Worm (Caenorhabditis elegans) whole organism, young adult: ENCODE measurements around the gene nlp-51.

ENCODE experiments used
- B0261.1 ChIP-seq: sonication (generic microtip); optimal IDR thresholded peaks from 2 replicates; lab custom pipeline; 2016; ENCODE audit warnings: mild to moderate bottlenecking, missing genetic modification characterization, moderate library complexity, missing compliant biosample characterization
- C06A6.2 ChIP-seq: fragments of 200-800 bp; sonication (Bioruptor generic); conservative IDR thresholded peaks from 2 replicates; pipeline ENCODE4 v1.3.6; 2022; ENCODE audit warnings: missing genetic modification characterization, missing compliant biosample characterization
- C17E4.6 ChIP-seq: fragments of 200-800 bp; sonication (Bioruptor generic); IDR thresholded peaks from 2 replicates; pipeline ENCODE4 v1.3.6; 2022; ENCODE audit warnings: missing genetic modification reagents, missing genetic modification characterization, missing compliant biosample characterization
- F10E7.11 ChIP-seq: sonication (generic microtip); optimal IDR thresholded peaks from 2 replicates; lab custom pipeline; 2017; ENCODE audit warnings: mild to moderate bottlenecking, missing genetic modification characterization, moderate library complexity, missing compliant biosample characterization
- F23B12.7 ChIP-seq: sonication (generic microtip); optimal IDR thresholded peaks from 2 replicates; lab custom pipeline; 2017; ENCODE audit warnings: missing genetic modification characterization, mild to moderate bottlenecking, missing compliant biosample characterization, antibody characterized with exemption, moderate library complexity; ENCODE audit not compliant: insufficient read depth
- F33H1.4 ChIP-seq: fragments of 200-800 bp; sonication (Bioruptor generic); IDR thresholded peaks from 2 replicates; pipeline ENCODE4 v1.3.6; 2022; ENCODE audit warnings: missing genetic modification reagents, missing genetic modification characterization, missing compliant biosample characterization
- K11D2.4 ChIP-seq: fragments of 200-800 bp; sonication (Bioruptor generic); IDR thresholded peaks from 2 replicates; pipeline ENCODE4 v1.3.6; 2022; ENCODE audit warnings: missing genetic modification reagents, missing genetic modification characterization, missing compliant biosample characterization
- T07F8.4 ChIP-seq: sonication (generic microtip); optimal IDR thresholded peaks from 2 replicates; lab custom pipeline; 2016; ENCODE audit warnings: mild to moderate bottlenecking, missing genetic modification characterization, moderate library complexity, missing compliant biosample characterization
- T26A5.8 ChIP-seq: sonication (generic microtip); optimal IDR thresholded peaks from 2 replicates; lab custom pipeline; 2016; ENCODE audit warnings: missing genetic modification characterization, missing compliant biosample characterization
- Y53G8AR.9 ChIP-seq: fragments of 200-800 bp; sonication (Bioruptor generic); conservative IDR thresholded peaks from 2 replicates; pipeline ENCODE4 v1.3.6; 2022; ENCODE audit warnings: missing genetic modification reagents, missing genetic modification characterization, missing compliant biosample characterization
- Y56A3A.18 ChIP-seq: fragments of 200-800 bp; sonication (Bioruptor generic); IDR thresholded peaks from 2 replicates; pipeline ENCODE4 v1.3.6; 2022; ENCODE audit warnings: missing genetic modification reagents, missing genetic modification characterization, missing compliant biosample characterization
- ZK185.1 ChIP-seq: sonication (generic microtip); optimal IDR thresholded peaks from 2 replicates; lab custom pipeline; 2016; ENCODE audit warnings: mild to moderate bottlenecking, missing genetic modification characterization, missing compliant biosample characterization; ENCODE audit not compliant: poor library complexity, severe bottlenecking
- atf-7 ChIP-seq: sonication (generic microtip); optimal IDR thresholded peaks from 2 replicates; lab custom pipeline; 2017; ENCODE audit warnings: mild to moderate bottlenecking, missing genetic modification characterization, missing compliant biosample characterization
- attf-3 ChIP-seq: fragments of 200-800 bp; sonication (Bioruptor generic); conservative IDR thresholded peaks from 2 replicates; pipeline ENCODE4 v1.3.6; 2022; ENCODE audit warnings: missing genetic modification reagents, missing genetic modification characterization, missing compliant biosample characterization
- ceh-27 ChIP-seq: fragments of 200-800 bp; sonication (Bioruptor generic); optimal IDR thresholded peaks from 2 replicates; lab custom pipeline; 2018; ENCODE audit warnings: mild to moderate bottlenecking, missing genetic modification characterization, moderate library complexity, missing compliant biosample characterization
- die-1 ChIP-seq: sonication (generic microtip); optimal IDR thresholded peaks from 2 replicates; lab custom pipeline; 2016; ENCODE audit warnings: missing genotype, mild to moderate bottlenecking, missing genetic modification characterization, missing compliant biosample characterization
- efl-1 ChIP-seq: fragments of 150-350 bp; optimal IDR thresholded peaks from 2 replicates; lab custom pipeline; 2014; ENCODE audit warnings: missing biosample characterization, missing genetic modification reagents, missing genetic modification characterization
- fkh-3 ChIP-seq: sonication (generic microtip); optimal IDR thresholded peaks from 2 replicates; lab custom pipeline; 2016; ENCODE audit warnings: mild to moderate bottlenecking, missing genetic modification characterization, missing compliant biosample characterization
- gei-17 ChIP-seq: fragments of 200-800 bp; sonication (Bioruptor generic); optimal IDR thresholded peaks from 2 replicates; lab custom pipeline; 2018; ENCODE audit warnings: mild to moderate bottlenecking, missing genetic modification characterization, missing compliant biosample characterization
- hlh-12 ChIP-seq: sonication (generic microtip); optimal IDR thresholded peaks from 2 replicates; lab custom pipeline; 2016; ENCODE audit warnings: missing genetic modification characterization, missing compliant biosample characterization
- hlh-26 ChIP-seq: fragments of 200-800 bp; sonication (Bioruptor generic); conservative IDR thresholded peaks from 2 replicates; pipeline ENCODE4 v1.3.6; 2022; ENCODE audit warnings: missing genetic modification reagents, missing genetic modification characterization, missing compliant biosample characterization
- hrde-1 ChIP-seq: sonication (generic microtip); optimal IDR thresholded peaks from 2 replicates; lab custom pipeline; 2016; ENCODE audit warnings: missing genetic modification characterization, mild to moderate bottlenecking, missing compliant biosample characterization, moderate library complexity, missing genotype, missing genetic modification reagents, borderline replicate concordance
- let-607 ChIP-seq, 2 experiments: fragments of 200-800 bp in 1 of 2; sonication (Bioruptor generic) in 1 of 2; sonication (generic microtip) in 1 of 2; optimal IDR thresholded peaks; 2 replicates each; lab custom pipeline; 2016 to 2018; ENCODE audit warnings: mild to moderate bottlenecking in 2 of 2, missing compliant biosample characterization in 2 of 2, missing genetic modification characterization in 2 of 2, moderate library complexity in 2 of 2, missing genotype in 1 of 2
- lin-35 ChIP-seq, 3 experiments: fragments of 150-350 bp in 2 of 3; sonication (generic microtip) in 1 of 3; optimal IDR thresholded peaks; 2 replicates each; lab custom pipeline; 2014 to 2018; ENCODE audit warnings: missing biosample characterization in 3 of 3, missing genetic modification characterization in 3 of 3, missing genetic modification reagents in 3 of 3
- lin-40 ChIP-seq: sonication (generic microtip); optimal IDR thresholded peaks from 2 replicates; lab custom pipeline; 2016; ENCODE audit warnings: missing genetic modification characterization, mild to moderate bottlenecking, missing compliant biosample characterization, missing genotype, missing genetic modification reagents
- lin-54 ChIP-seq: fragments of 200-800 bp; sonication (Bioruptor generic); optimal IDR thresholded peaks from 2 replicates; lab custom pipeline; 2018; ENCODE audit warnings: mild to moderate bottlenecking, missing genetic modification characterization, missing compliant biosample characterization
- lir-1 ChIP-seq: fragments of 200-800 bp; sonication (Bioruptor generic); conservative IDR thresholded peaks from 2 replicates; pipeline ENCODE4 v1.3.6; 2022; ENCODE audit warnings: missing genetic modification reagents, missing genetic modification characterization, missing compliant biosample characterization
- lsl-1 ChIP-seq: fragments of 200-800 bp; sonication (Bioruptor generic); optimal IDR thresholded peaks from 2 replicates; lab custom pipeline; 2018; ENCODE audit warnings: mild to moderate bottlenecking, missing genetic modification characterization, moderate library complexity, missing compliant biosample characterization
- mcd-1 ChIP-seq: fragments of 200-800 bp; sonication (Bioruptor generic); IDR thresholded peaks from 2 replicates; pipeline ENCODE4 v1.3.6; 2022; ENCODE audit warnings: missing genetic modification reagents, missing genetic modification characterization, missing compliant biosample characterization
- nfyb-1 ChIP-seq: fragments of 200-800 bp; sonication (Bioruptor generic); IDR thresholded peaks from 2 replicates; pipeline ENCODE4 v1.3.6; 2022; ENCODE audit warnings: missing genetic modification reagents, missing genetic modification characterization, missing compliant biosample characterization
- nhr-120 ChIP-seq: fragments of 200-800 bp; sonication (Bioruptor generic); IDR thresholded peaks from 2 replicates; pipeline ENCODE4 v1.3.6; 2022; ENCODE audit warnings: missing genetic modification characterization, missing compliant biosample characterization
- nhr-27 ChIP-seq: fragments of 200-800 bp; sonication (Bioruptor generic); optimal IDR thresholded peaks from 2 replicates; lab custom pipeline; 2018; ENCODE audit warnings: mild to moderate bottlenecking, missing genetic modification characterization, moderate library complexity, missing compliant biosample characterization
- nhr-80 ChIP-seq: sonication (generic microtip); optimal IDR thresholded peaks from 2 replicates; lab custom pipeline; 2016; ENCODE audit warnings: missing genetic modification characterization, missing compliant biosample characterization
- rcor-1 ChIP-seq: fragments of 200-800 bp; sonication (Bioruptor generic); IDR thresholded peaks from 2 replicates; pipeline ENCODE4 v1.3.6; 2022; ENCODE audit warnings: missing genetic modification reagents, missing genetic modification characterization, missing compliant biosample characterization
- rec-8 ChIP-seq, 2 experiments: sonication (generic microtip); optimal IDR thresholded peaks; 2 replicates each; lab custom pipeline; 2016; ENCODE audit warnings: mild to moderate bottlenecking in 2 of 2, missing genetic modification characterization in 2 of 2, missing genetic modification reagents in 2 of 2, missing genotype in 2 of 2, missing biosample characterization in 1 of 2, missing compliant biosample characterization in 1 of 2, moderate library complexity in 1 of 2
- sdz-38 ChIP-seq: sonication (generic microtip); optimal IDR thresholded peaks from 2 replicates; lab custom pipeline; 2016; ENCODE audit warnings: missing genotype, missing genetic modification characterization, missing compliant biosample characterization
- snpc-1.3 ChIP-seq: sonication (generic microtip); optimal IDR thresholded peaks from 2 replicates; lab custom pipeline; 2017; ENCODE audit warnings: missing genetic modification characterization, mild to moderate bottlenecking, missing compliant biosample characterization, antibody characterized with exemption, moderate library complexity, missing genotype, missing genetic modification reagents; ENCODE audit not compliant: insufficient read depth
- snpc-4 ChIP-seq, 5 experiments: fragments of 150-350 bp in 1 of 5; sonication (generic microtip) in 4 of 5; optimal IDR thresholded peaks; 2 replicates each; lab custom pipeline; 2014 to 2018; ENCODE audit warnings: missing genetic modification characterization in 5 of 5, missing biosample characterization in 3 of 5, antibody characterized with exemption in 2 of 5, mild to moderate bottlenecking in 2 of 5, missing compliant biosample characterization in 2 of 5, missing genotype in 2 of 5, moderate library complexity in 2 of 5, missing genetic modification reagents in 1 of 5
- sptf-2 ChIP-seq: fragments of 200-800 bp; sonication (Bioruptor generic); optimal IDR thresholded peaks from 2 replicates; lab custom pipeline; 2018; ENCODE audit warnings: mild to moderate bottlenecking, missing genetic modification characterization, missing compliant biosample characterization
- tbp1 ChIP-seq: fragments of 200-800 bp; sonication (Bioruptor generic); optimal IDR thresholded peaks from 2 replicates; lab custom pipeline; 2018; ENCODE audit warnings: mild to moderate bottlenecking, missing genetic modification characterization, missing compliant biosample characterization
- tlf-1 ChIP-seq: fragments of 200-800 bp; sonication (Bioruptor generic); optimal IDR thresholded peaks from 2 replicates; lab custom pipeline; 2018; ENCODE audit warnings: mild to moderate bottlenecking, missing genetic modification characterization, missing compliant biosample characterization
- unc-130 ChIP-seq: sonication (generic microtip); optimal IDR thresholded peaks from 2 replicates; lab custom pipeline; 2016; ENCODE audit warnings: missing genetic modification reagents, missing genetic modification characterization, missing compliant biosample characterization
- unc-62 ChIP-seq: fragments of 150-350 bp; optimal IDR thresholded peaks from 2 replicates; lab custom pipeline; 2014; ENCODE audit warnings: missing biosample characterization, missing genetic modification reagents, missing genetic modification characterization
- zfh-2 ChIP-seq: fragments of 200-800 bp; sonication (Bioruptor generic); conservative IDR thresholded peaks from 2 replicates; pipeline ENCODE4 v1.3.6; 2022; ENCODE audit warnings: missing genetic modification reagents, missing genetic modification characterization, missing compliant biosample characterization
- ztf-18 ChIP-seq: sonication (generic microtip); optimal IDR thresholded peaks from 2 replicates; lab custom pipeline; 2016; ENCODE audit warnings: missing genotype, mild to moderate bottlenecking, missing genetic modification characterization, missing compliant biosample characterization
- ztf-25 ChIP-seq: fragments of 200-800 bp; sonication (Bioruptor generic); IDR thresholded peaks from 2 replicates; pipeline ENCODE4 v1.3.6; 2022; ENCODE audit warnings: missing genetic modification reagents, missing genetic modification characterization, missing compliant biosample characterization
- ztf-28 ChIP-seq: fragments of 200-800 bp; sonication (Bioruptor generic); IDR thresholded peaks from 2 replicates; pipeline ENCODE4 v1.3.6; 2022; ENCODE audit warnings: missing genetic modification reagents, missing genetic modification characterization, missing compliant biosample characterization

nlp-51 gene

ce11 chrII:11297217-11297738 is 22.2 kb downstream of the nlp-51 start, which contains the start of gene saps-1 (continued):
- TF ChIP-seq let-607 (tag; optimal IDR thresholded peaks at IDR 0.05; lab: Kevin White, UChicago), result no peak
- no peak for TF ChIP-seq F10E7.11 (tag; lab: Kevin White, UChicago)
- TF ChIP-seq rec-8 (tag; optimal IDR thresholded peaks at IDR 0.05; lab: Kevin White, UChicago), result no peak
- TF ChIP-seq atf-7 (tag; lab: Kevin White, UChicago), result no peak
- TF ChIP-seq attf-3 (GFP tag; lab: Robert Waterston, UW), result no peak
- TF ChIP-seq sptf-2 (GFP tag; lab: Kevin White, UChicago), result no peak
- TF ChIP-seq tbp1 (GFP tag; lab: Kevin White, UChicago), result peak; percentile 56
- TF ChIP-seq F23B12.7 (tag; lab: Kevin White, UChicago), result no peak
- no peak for TF ChIP-seq C06A6.2
- TF ChIP-seq lin-35 (GFP tag; optimal IDR thresholded peaks at IDR 0.05; lab: Kevin White, UChicago), result peak in 1 of 3 experiments; percentile 21
- peak; percentile 76 for TF ChIP-seq mcd-1 (GFP tag; lab: Robert Waterston, UW)
- no peak for TF ChIP-seq nhr-120 (GFP tag; lab: Robert Waterston, UW)
- no peak for TF ChIP-seq T07F8.4 (tag; lab: Kevin White, UChicago)
- no peak for TF ChIP-seq B0261.1 (tag; lab: Kevin White, UChicago)
- 0 out of 2 replicates have a peak, but pooled peaks have one; percentile 28 for TF ChIP-seq K11D2.4
- peak; percentile 76 for TF ChIP-seq F33H1.4
- TF ChIP-seq rcor-1 (GFP tag; lab: Robert Waterston, UW), result peak; percentile 53; the same call in 1 of the 2 replicates
- no peak for TF ChIP-seq unc-62 (GFP tag; lab: Kevin White, UChicago)
- no peak for TF ChIP-seq lin-40
- TF ChIP-seq ZK185.1 (tag; lab: Kevin White, UChicago), result no peak
- TF ChIP-seq lsl-1 (GFP tag; lab: Kevin White, UChicago), result peak; percentile 95
- TF ChIP-seq sdz-38 (tag; lab: Kevin White, UChicago), result no peak
- 0 out of 2 replicates have a peak, but pooled peaks have one; percentile 44 for TF ChIP-seq nfyb-1 (GFP tag; lab: Robert Waterston, UW)
- TF ChIP-seq snpc-1.3 (tag; lab: Kevin White, UChicago), result peak; percentile 45
- no peak for TF ChIP-seq die-1 (tag; lab: Kevin White, UChicago)
- peak; percentile 68 for TF ChIP-seq lin-54 (GFP tag; lab: Kevin White, UChicago)
- TF ChIP-seq unc-130 (GFP tag; lab: Kevin White, UChicago), result no peak
- no peak for TF ChIP-seq fkh-3 (tag; lab: Kevin White, UChicago)
- peak; percentile 1 for TF ChIP-seq hrde-1 (tag; lab: Kevin White, UChicago)
- TF ChIP-seq Y53G8AR.9, result no peak
- TF ChIP-seq lir-1, result no peak
- no peak for TF ChIP-seq snpc-4 (GFP tag; optimal IDR thresholded peaks at IDR 0.05; lab: Kevin White, UChicago)
- TF ChIP-seq snpc-4 (tag; optimal IDR thresholded peaks at IDR 0.05; lab: Kevin White, UChicago), result peak in 2 of 4 experiments; percentile 12 to 44
- no peak for TF ChIP-seq ztf-28 (GFP tag; lab: Robert Waterston, UW)
- no peak for TF ChIP-seq ztf-25
- no peak for TF ChIP-seq nhr-80 (tag; lab: Kevin White, UChicago)
- no peak for TF ChIP-seq Y56A3A.18 (GFP tag; lab: Robert Waterston, UW)
- peak; percentile 22 for TF ChIP-seq tlf-1
- TF ChIP-seq hlh-12 (tag; lab: Kevin White, UChicago), result no peak
- TF ChIP-seq hlh-26, result no peak
- no peak for TF ChIP-seq gei-17 (GFP tag; lab: Kevin White, UChicago)
- TF ChIP-seq ceh-27 (GFP tag; lab: Kevin White, UChicago), result peak; percentile 8
- no peak for TF ChIP-seq nhr-27 (tag; lab: Kevin White, UChicago)
- TF ChIP-seq ztf-18 (tag; lab: Kevin White, UChicago), result peak; percentile 27
- peak; percentile 87 for TF ChIP-seq efl-1 (GFP tag; lab: Kevin White, UChicago)
- no peak for TF ChIP-seq zfh-2 (GFP tag; lab: Robert Waterston, UW)
- no peak for TF ChIP-seq C17E4.6 (GFP tag; lab: Robert Waterston, UW)
- no peak for TF ChIP-seq T26A5.8 (tag; lab: Kevin White, UChicago)
